Fruit fly (Drosophila melanogaster): Measurements from ENCODE around the gene mRpS21.

mRpS21 gene

DNA sequence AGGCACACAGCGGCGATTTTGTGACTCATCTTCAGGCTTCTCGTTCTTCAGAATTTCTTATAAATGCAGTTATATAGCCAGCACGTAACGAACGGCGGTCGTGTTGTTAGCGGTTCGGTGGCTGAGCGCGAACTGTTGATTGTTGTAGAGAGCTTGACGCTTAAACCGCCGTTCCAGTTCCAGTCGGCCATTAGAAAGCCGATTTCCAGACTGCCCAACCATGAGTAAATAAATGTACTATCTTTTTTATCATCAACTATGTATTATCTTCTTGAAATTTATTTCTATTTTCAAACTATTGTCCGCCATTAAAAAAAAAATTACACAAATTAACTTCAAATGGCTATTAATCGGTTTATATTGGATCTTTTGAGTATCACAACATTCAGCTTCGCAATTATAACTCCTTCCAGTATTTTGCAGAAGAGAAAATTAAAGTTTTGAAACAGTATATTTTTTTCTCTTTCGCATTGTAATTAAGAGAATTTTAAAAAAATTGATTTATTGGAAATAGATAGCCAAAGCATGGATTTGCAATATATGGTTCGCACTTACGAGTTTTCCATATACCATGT lies 20.2 kb upstream of the mRpS21 start, which contains the start of gene GILT1:
Gene GILT1, minus strand, starts transcription at position 141 of the 575 bp plus-strand sequence.
- TF ChIP-seq psq (optimal IDR thresholded peaks at IDR 0.05) (no peak), insv (optimal IDR thresholded peaks at IDR 0.05) (no peak), Myc (optimal IDR thresholded peaks at IDR 0.05) (no peak), Sin3A (optimal IDR thresholded peaks at IDR 0.05) (no peak), h (optimal IDR thresholded peaks at IDR 0.05) (no peak), ttk (optimal IDR thresholded peaks at IDR 0.05) (no peak)

DNA sequence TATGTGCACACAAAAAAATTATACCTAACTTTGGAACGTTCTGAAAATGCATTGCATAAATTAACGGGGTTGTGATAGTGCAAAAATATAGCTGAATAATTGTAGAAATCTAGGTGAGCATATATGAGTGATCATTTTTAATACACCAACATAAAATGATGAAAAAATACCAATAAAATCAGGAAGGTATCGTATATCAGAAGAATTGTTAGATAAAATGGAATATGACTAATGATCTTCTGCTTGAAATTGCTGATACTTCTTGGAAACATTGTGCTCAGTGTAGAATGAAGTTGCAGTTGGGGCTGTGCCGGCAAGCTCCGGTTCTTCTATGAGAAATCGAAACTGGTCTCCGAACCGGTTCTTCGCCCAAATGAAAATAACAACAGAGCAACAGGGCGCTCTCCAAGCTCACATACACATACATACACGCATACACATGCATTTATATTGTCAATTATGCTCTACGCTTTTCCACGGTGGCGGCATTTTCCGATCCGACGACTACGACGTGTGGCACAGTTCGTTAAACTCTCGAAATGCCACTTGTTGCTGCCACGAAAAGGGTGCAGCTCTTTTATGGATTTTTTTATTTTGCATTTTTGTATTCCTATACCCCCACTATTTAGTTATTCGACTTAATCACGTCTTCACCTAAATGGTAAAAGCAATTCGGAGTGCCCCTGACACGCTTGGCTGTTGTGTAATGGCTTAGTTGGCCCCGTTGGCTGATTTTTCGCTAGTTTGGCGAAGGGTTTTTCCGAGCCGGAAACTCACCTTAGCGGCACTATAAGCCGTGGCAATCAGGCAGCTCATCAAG lies 19.5 kb upstream of the mRpS21 start:
- no peak for TF ChIP-seq Myc (optimal IDR thresholded peaks at IDR 0.05)
- no peak for TF ChIP-seq psq (optimal IDR thresholded peaks at IDR 0.05)
- no peak for TF ChIP-seq ttk (optimal IDR thresholded peaks at IDR 0.05)
- no peak for TF ChIP-seq h (optimal IDR thresholded peaks at IDR 0.05)
- TF ChIP-seq Sin3A (optimal IDR thresholded peaks at IDR 0.05), result no peak
- no peak for TF ChIP-seq insv (optimal IDR thresholded peaks at IDR 0.05)

DNA sequence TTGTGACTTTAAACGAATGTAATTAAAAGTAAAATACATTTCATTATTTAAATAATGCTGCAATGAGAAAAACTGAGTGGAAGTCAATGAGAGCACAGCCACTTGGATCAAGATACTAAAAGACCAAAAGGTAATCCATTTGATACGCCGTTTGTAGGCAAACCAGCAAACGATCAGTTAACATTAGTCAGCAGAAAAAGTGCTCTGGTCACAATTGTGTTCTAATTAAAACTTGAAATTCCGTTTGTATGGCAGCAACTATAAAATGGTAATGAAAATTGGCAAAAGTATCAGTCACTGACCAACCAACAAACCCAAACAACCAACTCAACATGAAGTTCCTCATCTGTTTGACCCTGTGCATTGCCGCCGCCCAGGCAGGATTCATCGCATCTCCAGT lies 15.9 kb upstream of the mRpS21 start, which contains the start of gene CG14377:
Gene CG14377, plus strand, starts transcription at position 301 of the 400 bp plus-strand sequence.
- no peak for TF ChIP-seq ttk (optimal IDR thresholded peaks at IDR 0.05)
- TF ChIP-seq Myc (optimal IDR thresholded peaks at IDR 0.05), result no peak
- TF ChIP-seq Sin3A (optimal IDR thresholded peaks at IDR 0.05), result no peak

DNA sequence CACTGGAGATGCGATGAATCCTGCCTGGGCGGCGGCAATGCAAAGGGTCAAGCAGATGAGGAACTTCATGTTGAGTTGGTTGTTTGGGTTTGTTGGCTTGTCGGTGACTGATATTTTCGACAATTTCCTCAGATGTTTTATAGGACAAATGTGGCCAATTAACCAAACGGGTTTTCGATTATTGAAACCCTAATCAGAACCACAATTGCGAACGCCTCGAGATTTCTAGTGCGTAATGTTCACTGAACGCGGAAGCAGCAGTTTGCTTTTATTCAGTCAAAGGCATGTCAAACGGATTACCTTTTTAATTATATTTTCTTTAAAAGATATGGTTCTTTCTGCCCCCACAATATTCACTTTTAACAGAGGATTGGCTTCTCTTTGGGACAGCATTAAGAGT lies 15.4 kb upstream of the mRpS21 start, which contains the start of gene CG14374:
Gene CG14374, minus strand, starts transcription at position 101 of the 400 bp plus-strand sequence.
- TF ChIP-seq ttk (optimal IDR thresholded peaks at IDR 0.05), result no peak
- TF ChIP-seq insv (optimal IDR thresholded peaks at IDR 0.05), result no peak
- TF ChIP-seq Myc (optimal IDR thresholded peaks at IDR 0.05), result no peak
- no peak for TF ChIP-seq psq (optimal IDR thresholded peaks at IDR 0.05)
- TF ChIP-seq Sin3A (optimal IDR thresholded peaks at IDR 0.05), result no peak
- TF ChIP-seq h (optimal IDR thresholded peaks at IDR 0.05), result no peak

DNA sequence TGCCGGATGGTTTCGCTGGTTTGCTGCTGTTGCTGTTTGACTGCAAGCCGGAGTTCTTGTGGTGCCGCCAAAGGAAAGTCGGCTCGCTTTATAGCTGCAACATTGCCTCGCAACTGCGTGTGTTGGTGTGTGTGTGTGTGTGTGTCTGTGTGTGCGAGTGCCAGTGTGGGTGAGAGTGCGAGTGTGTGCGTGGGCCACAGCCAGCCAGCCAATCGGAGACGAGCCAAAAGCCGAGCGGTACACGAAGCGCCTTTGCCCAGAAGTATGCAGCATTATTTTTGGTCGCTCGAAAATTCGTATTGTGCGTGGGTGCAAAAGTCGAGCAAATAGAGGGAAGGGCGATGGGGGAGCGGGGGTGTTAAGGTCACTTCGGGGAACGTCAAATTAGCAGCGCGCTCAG lies 13.5 kb upstream of the mRpS21 start, which contains the start of gene CCHa2:
Gene CCHa2, minus strand, starts transcription at position 65 of the 400 bp plus-strand sequence.
- TF ChIP-seq ttk (optimal IDR thresholded peaks at IDR 0.05) (no peak), Sin3A (optimal IDR thresholded peaks at IDR 0.05) (no peak), insv (optimal IDR thresholded peaks at IDR 0.05) (no peak), Myc (optimal IDR thresholded peaks at IDR 0.05) (no peak), psq (optimal IDR thresholded peaks at IDR 0.05) (no peak), h (optimal IDR thresholded peaks at IDR 0.05) (no peak)

DNA sequence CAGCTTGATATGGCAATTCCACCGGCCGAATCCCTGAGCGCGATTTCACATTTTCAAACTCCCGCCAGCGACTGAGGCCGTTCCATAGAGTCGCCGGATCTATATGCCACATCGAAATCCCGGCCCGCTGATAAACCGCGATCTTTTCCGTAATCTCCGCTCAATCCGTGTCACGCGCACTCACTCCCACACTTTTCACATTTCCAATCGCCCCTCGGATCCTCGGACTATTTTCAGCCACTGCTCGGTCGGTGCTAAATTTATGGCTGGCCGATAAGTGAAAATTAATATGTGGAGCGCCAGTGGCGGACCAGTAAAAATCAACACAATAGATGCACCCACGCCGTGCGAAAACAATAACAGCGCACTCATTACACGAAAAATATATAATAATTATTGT lies 11.4 kb upstream of the mRpS21 start:
- TF ChIP-seq h (optimal IDR thresholded peaks at IDR 0.05) (no peak), psq (optimal IDR thresholded peaks at IDR 0.05) (no peak), insv (optimal IDR thresholded peaks at IDR 0.05) (no peak), ttk (optimal IDR thresholded peaks at IDR 0.05) (no peak), Myc (optimal IDR thresholded peaks at IDR 0.05) (no peak), Sin3A (optimal IDR thresholded peaks at IDR 0.05) (no peak)

DNA sequence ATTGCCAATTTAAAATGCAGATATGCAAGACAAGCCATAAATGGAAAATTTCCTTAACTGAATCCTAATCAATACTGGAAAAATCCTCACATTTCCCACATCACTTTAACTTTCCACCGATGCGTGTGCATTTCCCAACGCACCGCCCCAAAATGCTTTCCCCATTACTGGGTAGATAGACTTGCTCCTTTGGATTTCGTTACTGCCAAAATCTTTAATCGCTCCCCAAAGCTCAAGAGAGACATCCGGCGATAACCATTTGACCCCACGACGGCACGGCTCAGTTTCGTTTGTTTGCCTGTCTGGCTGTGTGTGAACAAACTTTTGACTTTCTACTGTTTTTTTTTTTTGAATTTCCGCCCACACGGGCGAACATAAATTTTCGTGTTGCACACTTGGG lies 8.9 kb upstream of the mRpS21 start:
- TF ChIP-seq psq (optimal IDR thresholded peaks at IDR 0.05), result no peak
- no peak for TF ChIP-seq ttk (optimal IDR thresholded peaks at IDR 0.05)
- TF ChIP-seq insv (optimal IDR thresholded peaks at IDR 0.05), result no peak
- no peak for TF ChIP-seq Sin3A (optimal IDR thresholded peaks at IDR 0.05)
- TF ChIP-seq Myc (optimal IDR thresholded peaks at IDR 0.05), result no peak
- TF ChIP-seq h (optimal IDR thresholded peaks at IDR 0.05), result no peak

DNA sequence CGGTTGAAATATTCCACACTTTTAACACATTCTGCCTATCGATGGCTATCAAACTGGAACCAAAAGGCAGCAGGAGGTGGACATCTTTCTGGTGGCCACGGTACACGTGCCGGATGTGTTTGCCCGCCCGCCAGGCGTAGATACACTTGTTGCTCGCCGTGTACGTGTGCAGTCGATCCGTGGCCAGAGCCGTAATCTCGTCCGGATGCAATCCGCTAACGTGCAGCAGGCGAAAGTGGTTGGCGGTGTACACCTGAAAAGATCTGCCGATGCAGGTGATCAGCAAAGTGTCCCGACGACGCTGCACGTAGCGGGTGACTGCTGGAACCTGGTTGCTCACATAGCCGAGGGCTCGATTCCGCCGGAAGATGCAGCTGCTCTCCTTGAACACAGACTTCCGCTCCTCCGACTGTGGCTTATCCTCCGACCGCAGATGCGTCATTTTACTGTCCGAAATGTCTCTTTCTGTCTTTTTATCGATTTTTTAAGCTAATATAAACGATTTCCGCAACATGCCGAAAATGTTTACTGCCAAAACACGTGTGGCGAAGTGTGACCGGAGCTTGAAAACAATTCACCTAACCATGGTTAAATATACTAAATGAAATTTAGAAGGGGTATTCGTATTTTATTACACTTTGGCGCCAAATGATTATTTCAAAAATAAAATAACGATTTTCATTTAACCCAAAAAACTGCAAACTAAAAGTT lies 6.7 kb upstream of the mRpS21 start, which contains the start of gene CG9799:
Gene CG9799, minus strand, starts transcription at position 550 of the 711 bp plus-strand sequence.
- TF ChIP-seq h (optimal IDR thresholded peaks at IDR 0.05) (peak; percentile 23), Myc (optimal IDR thresholded peaks at IDR 0.05) (no peak)

DNA sequence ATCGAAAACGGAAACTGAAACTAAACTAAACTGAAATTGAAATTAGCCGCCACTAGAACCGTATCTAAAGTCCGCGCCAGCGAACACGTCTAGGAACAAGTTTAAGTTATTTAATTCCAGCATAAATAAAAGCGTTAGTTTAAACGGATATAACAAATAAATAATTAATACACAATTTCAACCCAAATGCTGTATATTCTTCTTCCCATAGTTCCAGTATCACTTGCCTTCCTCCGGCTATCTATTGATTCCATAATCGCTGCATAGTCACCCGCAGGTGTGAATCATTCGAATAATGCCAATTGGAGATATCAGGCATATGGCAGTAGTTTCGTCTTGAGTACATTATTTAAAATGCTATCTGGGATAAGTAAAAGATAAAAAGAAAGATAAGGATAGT lies 3.5 kb upstream of the mRpS21 start:
- TF ChIP-seq ttk (optimal IDR thresholded peaks at IDR 0.05), result no peak
- no peak for TF ChIP-seq insv (optimal IDR thresholded peaks at IDR 0.05)
- no peak for TF ChIP-seq h (optimal IDR thresholded peaks at IDR 0.05)

DNA sequence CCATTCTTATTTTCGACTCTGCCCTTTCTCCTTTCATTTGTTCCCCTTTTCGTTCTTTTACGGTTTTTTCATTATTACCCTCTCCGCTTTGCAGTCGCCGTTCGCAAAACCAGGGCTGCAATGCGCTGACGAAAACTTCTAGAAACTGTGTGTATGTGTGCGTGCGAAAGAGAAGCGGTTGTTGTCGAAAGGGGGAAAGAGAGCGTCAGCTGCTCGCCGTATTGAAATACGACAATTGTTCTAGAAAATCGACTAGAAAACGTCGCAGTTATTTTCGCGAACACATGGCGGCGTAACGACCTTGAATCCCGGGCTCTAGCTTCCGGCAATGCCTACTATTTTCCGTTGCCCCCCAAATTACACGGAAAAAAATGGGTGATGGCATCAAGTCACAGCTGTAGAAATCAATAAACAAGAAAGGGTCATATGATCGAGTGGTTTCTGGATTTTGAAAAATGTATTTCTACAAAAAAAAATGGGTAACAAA lies 1.1 kb upstream of the mRpS21 start:
- TF ChIP-seq Sin3A (optimal IDR thresholded peaks at IDR 0.05), result no peak
- TF ChIP-seq h (optimal IDR thresholded peaks at IDR 0.05), result no peak
- no peak for TF ChIP-seq ttk (optimal IDR thresholded peaks at IDR 0.05)
- no peak for TF ChIP-seq psq (optimal IDR thresholded peaks at IDR 0.05)
- no peak for TF ChIP-seq insv (optimal IDR thresholded peaks at IDR 0.05)
- TF ChIP-seq Myc (optimal IDR thresholded peaks at IDR 0.05), result no peak

DNA sequence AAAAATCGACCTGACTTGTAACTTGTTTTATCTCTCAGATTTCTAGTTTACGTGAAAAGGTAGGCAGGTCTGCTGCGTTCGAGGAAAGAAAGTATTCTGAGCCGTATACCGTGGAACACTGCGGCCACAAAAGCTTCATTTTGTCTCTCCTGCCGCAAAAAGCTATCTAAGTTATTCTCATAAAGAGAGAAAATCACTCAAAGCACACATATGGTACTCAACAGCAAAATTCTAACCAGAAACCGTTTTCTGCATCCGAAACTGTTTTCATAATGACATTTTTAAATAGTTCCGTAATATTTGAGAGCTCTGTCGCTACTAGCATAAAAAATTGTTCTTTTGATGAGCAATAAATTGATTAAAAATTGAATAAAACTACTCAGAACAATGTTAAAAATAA lies 1.9 kb downstream of the mRpS21 start, which contains the start of the genes CG9813 and CG8870:
Gene CG9813, minus strand, starts transcription at position 101 of the 400 bp plus-strand sequence.
Gene CG8870, plus strand, starts transcription at position 168 of the 400 bp plus-strand sequence.
- TF ChIP-seq Sin3A (optimal IDR thresholded peaks at IDR 0.05) (no peak), Myc (optimal IDR thresholded peaks at IDR 0.05) (no peak), h (optimal IDR thresholded peaks at IDR 0.05) (no peak), ttk (optimal IDR thresholded peaks at IDR 0.05) (no peak), insv (optimal IDR thresholded peaks at IDR 0.05) (no peak), psq (optimal IDR thresholded peaks at IDR 0.05) (no peak)

DNA sequence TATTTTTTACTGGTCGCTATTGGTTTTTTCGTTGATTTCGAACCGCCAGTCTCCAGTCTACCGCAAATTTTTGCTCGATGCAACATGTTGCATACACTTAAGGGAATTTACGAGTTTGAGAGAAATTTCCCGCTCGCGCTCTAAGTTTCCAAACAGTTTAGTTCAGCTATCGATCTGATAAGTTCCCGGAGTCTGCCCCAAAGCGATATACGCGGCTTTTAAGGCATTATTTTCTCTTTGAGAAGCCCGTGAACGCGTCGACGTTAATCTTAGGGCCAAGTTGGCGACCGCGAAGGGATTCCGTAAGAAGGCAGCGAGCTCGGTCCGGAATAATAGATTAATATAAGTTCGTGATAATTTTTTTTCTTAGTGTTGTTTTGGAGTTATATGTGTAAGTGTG lies 6.7 kb downstream of the mRpS21 start:
- TF ChIP-seq h (optimal IDR thresholded peaks at IDR 0.05) (no peak), insv (optimal IDR thresholded peaks at IDR 0.05) (no peak), ttk (optimal IDR thresholded peaks at IDR 0.05) (no peak), psq (optimal IDR thresholded peaks at IDR 0.05) (no peak), Myc (optimal IDR thresholded peaks at IDR 0.05) (no peak), Sin3A (optimal IDR thresholded peaks at IDR 0.05) (no peak)
